Worm (Caenorhabditis elegans) whole organism, L2 larva: Measurements from ENCODE around the gene frpr-15.

Source experiments
- C34F6.9 ChIP-seq: fragments of 150-350 bp; optimal IDR thresholded peaks from 2 replicates; lab custom pipeline; 2014; ENCODE audit warnings: missing biosample characterization, missing genetic modification characterization
- F13H6.1 ChIP-seq: sonication (generic microtip); optimal IDR thresholded peaks from 2 replicates; lab custom pipeline; 2016; ENCODE audit warnings: missing genetic modification characterization, missing compliant biosample characterization
- R02D3.7 ChIP-seq: fragments of 150-350 bp; optimal IDR thresholded peaks from 2 replicates; lab custom pipeline; 2014; ENCODE audit warnings: missing biosample characterization, missing genetic modification characterization
- Y55F3AM.14 ChIP-seq: fragments of 200-800 bp; sonication (Bioruptor generic); optimal IDR thresholded peaks from 2 replicates; lab custom pipeline; 2018; ENCODE audit warnings: mild to moderate bottlenecking, missing genetic modification characterization, missing compliant biosample characterization
- ZK546.5 ChIP-seq: sonication (generic microtip); optimal IDR thresholded peaks from 2 replicates; lab custom pipeline; 2017; ENCODE audit warnings: missing biosample characterization, missing genetic modification characterization
- alr-1 ChIP-seq: fragments of 150-350 bp; optimal IDR thresholded peaks from 2 replicates; lab custom pipeline; 2014; ENCODE audit warnings: missing biosample characterization, missing genetic modification characterization
- aly-2 ChIP-seq: fragments of 150-350 bp; optimal IDR thresholded peaks from 2 replicates; lab custom pipeline; 2014; ENCODE audit warnings: missing biosample characterization, missing genetic modification characterization
- ama-1 ChIP-seq: fragments of 150-350 bp; optimal IDR thresholded peaks from 2 replicates; lab custom pipeline; 2018; ENCODE audit warnings: inconsistent platforms
- blmp-1 ChIP-seq: sonication (generic microtip); optimal IDR thresholded peaks from 2 replicates; lab custom pipeline; 2017; ENCODE audit warnings: missing genetic modification characterization, mild to moderate bottlenecking, missing compliant biosample characterization, antibody characterized with exemption, moderate library complexity; ENCODE audit not compliant: insufficient read depth
- ceh-16 ChIP-seq: fragments of 150-350 bp; optimal IDR thresholded peaks from 2 replicates; lab custom pipeline; 2014; ENCODE audit warnings: missing biosample characterization, missing genetic modification characterization
- ceh-82 ChIP-seq: fragments of 150-350 bp; optimal IDR thresholded peaks from 2 replicates; lab custom pipeline; 2014; ENCODE audit warnings: missing biosample characterization, missing genetic modification characterization
- crh-2 ChIP-seq: sonication (generic microtip); optimal IDR thresholded peaks from 2 replicates; lab custom pipeline; 2017; ENCODE audit warnings: missing biosample characterization, missing genetic modification characterization
- dmd-4 ChIP-seq: sonication (generic microtip); optimal IDR thresholded peaks from 2 replicates; lab custom pipeline; 2017; ENCODE audit warnings: missing biosample characterization, missing genetic modification characterization
- egl-27 ChIP-seq: sonication (generic microtip); optimal IDR thresholded peaks from 3 replicates; lab custom pipeline; 2017; ENCODE audit warnings: missing biosample characterization, missing genetic modification reagents, missing genetic modification characterization
- elt-1 ChIP-seq: fragments of 150-350 bp; optimal IDR thresholded peaks from 2 replicates; lab custom pipeline; 2014; ENCODE audit warnings: missing biosample characterization, missing genetic modification characterization
- elt-3 ChIP-seq: sonication (generic microtip); optimal IDR thresholded peaks from 2 replicates; lab custom pipeline; 2017; ENCODE audit warnings: missing biosample characterization, missing genetic modification characterization
- fos-1 ChIP-seq: fragments of 150-350 bp; optimal IDR thresholded peaks from 2 replicates; lab custom pipeline; 2014; ENCODE audit warnings: missing biosample characterization, missing genetic modification characterization
- gmeb-1 ChIP-seq: fragments of 150-350 bp; optimal IDR thresholded peaks from 2 replicates; lab custom pipeline; 2014; ENCODE audit warnings: missing biosample characterization, missing genetic modification characterization
- lin-11 ChIP-seq: fragments of 150-350 bp; sonication (generic microtip); optimal IDR thresholded peaks from 2 replicates; lab custom pipeline; 2014; ENCODE audit warnings: missing biosample characterization, missing genetic modification characterization, inconsistent platforms, mixed read lengths
- lin-13 ChIP-seq: fragments of 150-350 bp; optimal IDR thresholded peaks from 2 replicates; lab custom pipeline; 2014; ENCODE audit warnings: missing biosample characterization, missing genetic modification reagents, missing genetic modification characterization
- lin-39 ChIP-seq: fragments of 150-350 bp; optimal IDR thresholded peaks from 2 replicates; lab custom pipeline; 2014; ENCODE audit warnings: missing biosample characterization, missing genetic modification reagents, missing genetic modification characterization
- lsy-2 ChIP-seq, 2 experiments: fragments of 150-350 bp in 1 of 2; sonication (generic microtip) in 1 of 2; optimal IDR thresholded peaks; 2 replicates each; lab custom pipeline; 2014 to 2017; ENCODE audit warnings: missing biosample characterization in 2 of 2, missing genetic modification characterization in 2 of 2
- mab-5 ChIP-seq: fragments of 150-350 bp; optimal IDR thresholded peaks from 2 replicates; lab custom pipeline; 2014; ENCODE audit warnings: missing biosample characterization, missing genetic modification characterization
- mbf-1 ChIP-seq: sonication (generic microtip); optimal IDR thresholded peaks from 2 replicates; lab custom pipeline; 2017; ENCODE audit warnings: missing biosample characterization, missing genetic modification characterization
- mdl-1 ChIP-seq, 2 experiments: fragments of 150-350 bp in 1 of 2; sonication (generic microtip) in 1 of 2; optimal IDR thresholded peaks; 2 replicates each; lab custom pipeline; 2017; ENCODE audit warnings: missing biosample characterization in 2 of 2, missing genetic modification characterization in 2 of 2
- nhr-10 ChIP-seq: sonication (generic microtip); optimal IDR thresholded peaks from 2 replicates; lab custom pipeline; 2017; ENCODE audit warnings: missing biosample characterization, missing genetic modification characterization
- nhr-11 ChIP-seq: fragments of 150-350 bp; optimal IDR thresholded peaks from 2 replicates; lab custom pipeline; 2014; ENCODE audit warnings: missing biosample characterization, missing genetic modification characterization
- nhr-12 ChIP-seq: fragments of 150-350 bp; optimal IDR thresholded peaks from 2 replicates; lab custom pipeline; 2014; ENCODE audit warnings: missing biosample characterization, missing genetic modification characterization
- nhr-129 ChIP-seq: fragments of 150-350 bp; optimal IDR thresholded peaks from 2 replicates; lab custom pipeline; 2014; ENCODE audit warnings: missing biosample characterization, missing genetic modification characterization
- nhr-21 ChIP-seq: fragments of 150-350 bp; optimal IDR thresholded peaks from 2 replicates; lab custom pipeline; 2014; ENCODE audit warnings: missing biosample characterization, missing genetic modification characterization
- nhr-23 ChIP-seq: fragments of 150-350 bp; optimal IDR thresholded peaks from 2 replicates; lab custom pipeline; 2014; ENCODE audit warnings: missing biosample characterization, missing genetic modification reagents, missing genetic modification characterization
- nhr-237 ChIP-seq: fragments of 150-350 bp; optimal IDR thresholded peaks from 2 replicates; lab custom pipeline; 2014; ENCODE audit warnings: missing biosample characterization, missing genetic modification characterization
- nhr-25 ChIP-seq: fragments of 150-350 bp; sonication (generic microtip); optimal IDR thresholded peaks from 3 replicates; lab custom pipeline; 2014; ENCODE audit warnings: missing biosample characterization, missing genetic modification characterization
- nhr-6 ChIP-seq: fragments of 150-350 bp; optimal IDR thresholded peaks from 2 replicates; lab custom pipeline; 2014; ENCODE audit warnings: missing biosample characterization, missing genetic modification characterization
- nhr-77 ChIP-seq: fragments of 150-350 bp; optimal IDR thresholded peaks from 2 replicates; lab custom pipeline; 2014; ENCODE audit warnings: missing biosample characterization, missing genetic modification characterization
- peb-1 ChIP-seq: fragments of 150-350 bp; optimal IDR thresholded peaks from 2 replicates; lab custom pipeline; 2014; ENCODE audit warnings: missing biosample characterization, missing genetic modification characterization
- sem-4 ChIP-seq: fragments of 150-350 bp; optimal IDR thresholded peaks from 2 replicates; lab custom pipeline; 2014; ENCODE audit warnings: missing biosample characterization, missing genetic modification reagents, missing genetic modification characterization
- skn-1 ChIP-seq: sonication (generic microtip); optimal IDR thresholded peaks from 2 replicates; lab custom pipeline; 2017; ENCODE audit warnings: missing biosample characterization, missing genetic modification characterization
- sma-3 ChIP-seq: sonication (generic microtip); optimal IDR thresholded peaks from 2 replicates; lab custom pipeline; 2016; ENCODE audit warnings: missing genetic modification reagents, missing genetic modification characterization, missing compliant biosample characterization
- sma-9 ChIP-seq, 2 experiments: fragments of 150-350 bp in 1 of 2; sonication (generic microtip) in 1 of 2; optimal IDR thresholded peaks; 2 replicates each; lab custom pipeline; 2014 to 2016; ENCODE audit warnings: missing genetic modification characterization in 2 of 2, mild to moderate bottlenecking in 1 of 2, missing biosample characterization in 1 of 2, missing compliant biosample characterization in 1 of 2, missing genetic modification reagents in 1 of 2, moderate library complexity in 1 of 2
- snpc-4 ChIP-seq: fragments of 150-350 bp; optimal IDR thresholded peaks from 2 replicates; lab custom pipeline; 2014; ENCODE audit warnings: missing biosample characterization, missing genetic modification characterization
- unc-39 ChIP-seq: fragments of 150-350 bp; optimal IDR thresholded peaks from 2 replicates; lab custom pipeline; 2014; ENCODE audit warnings: missing biosample characterization, missing genetic modification characterization
- unc-55 ChIP-seq: fragments of 150-350 bp; sonication (generic microtip); optimal IDR thresholded peaks from 3 replicates; lab custom pipeline; 2014; ENCODE audit warnings: missing biosample characterization, missing genetic modification reagents, missing genetic modification characterization
- unc-62 ChIP-seq: fragments of 150-350 bp; optimal IDR thresholded peaks from 2 replicates; lab custom pipeline; 2014; ENCODE audit warnings: missing biosample characterization, missing genetic modification reagents, missing genetic modification characterization
- zag-1 ChIP-seq: fragments of 150-350 bp; optimal IDR thresholded peaks from 2 replicates; lab custom pipeline; 2014; ENCODE audit warnings: missing biosample characterization, missing genetic modification characterization
- ztf-1 ChIP-seq: fragments of 200-800 bp; sonication (Bioruptor generic); conservative IDR thresholded peaks from 2 replicates; pipeline ENCODE4 v1.3.6; 2022; ENCODE audit warnings: missing genetic modification characterization, missing compliant biosample characterization
- ztf-11 ChIP-seq: sonication (generic microtip); optimal IDR thresholded peaks from 2 replicates; lab custom pipeline; 2017; ENCODE audit warnings: missing biosample characterization, missing genetic modification characterization
- ztf-4 ChIP-seq: fragments of 150-350 bp; optimal IDR thresholded peaks from 2 replicates; lab custom pipeline; 2014; ENCODE audit warnings: missing biosample characterization, missing genetic modification characterization

The frpr-15 gene

ce11 chrV:12727104-12727637 is 47.3 kb downstream of the frpr-15 start, which contains the start of gene R11D1.13:
TSS of gene R11D1.13 (plus strand) at chrV:12727154.
- no peak for TF ChIP-seq alr-1
- no peak for TF ChIP-seq ama-1 (lab: Kevin White, UChicago)
- no peak for TF ChIP-seq elt-3 (tag; lab: Kevin White, UChicago)
- no peak for TF ChIP-seq snpc-4 (tag; lab: Kevin White, UChicago)
- TF ChIP-seq sem-4, result no peak
- no peak for TF ChIP-seq gmeb-1 (tag; lab: Kevin White, UChicago)
- TF ChIP-seq F13H6.1 (tag; lab: Kevin White, UChicago), result no peak
- TF ChIP-seq sma-3, result no peak
- no peak for TF ChIP-seq mab-5
- no peak for TF ChIP-seq Y55F3AM.14 (GFP tag; lab: Kevin White, UChicago)
- TF ChIP-seq, all 48 proteins: peak for 0

ce11 chrV:12728062-12728665 is 48.3 kb downstream of the frpr-15 start, which contains the start of the genes rpl-28 and mrpl-49:
TSS of gene rpl-28 (minus strand) at chrV:12728112.
TSS of gene mrpl-49 (plus strand) at chrV:12728631.
- TF ChIP-seq mbf-1 (tag; lab: Kevin White, UChicago) (no peak), lin-13 (GFP tag; lab: Kevin White, UChicago) (peak; percentile 89), ztf-11 (tag; lab: Kevin White, UChicago) (no peak), alr-1 (no peak), unc-39 (tag; lab: Kevin White, UChicago) (no peak), ceh-16 (tag; lab: Kevin White, UChicago) (peak; percentile 40), fos-1 (peak; percentile 86), ztf-1 (GFP tag; lab: Robert Waterston, UW) (no peak), R02D3.7 (tag; lab: Kevin White, UChicago) (peak; percentile 82), ZK546.5 (tag; lab: Kevin White, UChicago) (no peak), peb-1 (no peak), nhr-23 (tag; lab: Kevin White, UChicago) (no peak), lsy-2 (tag; optimal IDR thresholded peaks at IDR 0.05; lab: Kevin White, UChicago) (peak; percentile 64 to 93), nhr-237 (tag; lab: Kevin White, UChicago) (no peak), lin-39 (tag; lab: Kevin White, UChicago) (no peak), elt-1 (tag; lab: Kevin White, UChicago) (no peak), ama-1 (lab: Kevin White, UChicago) (peak; percentile 50), nhr-25 (tag; lab: Kevin White, UChicago) (no peak), aly-2 (tag; lab: Kevin White, UChicago) (no peak), nhr-77 (tag; lab: Kevin White, UChicago) (no peak), egl-27 (peak; percentile 47), unc-62 (no peak), zag-1 (tag; lab: Kevin White, UChicago) (peak; percentile 36), dmd-4 (no peak), elt-3 (tag; lab: Kevin White, UChicago) (no peak), skn-1 (tag; lab: Kevin White, UChicago) (peak; percentile 49), sem-4 (peak; percentile 78), F13H6.1 (tag; lab: Kevin White, UChicago) (peak; percentile 72), nhr-12 (tag; lab: Kevin White, UChicago) (no peak), ceh-82 (peak; percentile 2), Y55F3AM.14 (GFP tag; lab: Kevin White, UChicago) (no peak), sma-3 (peak; percentile 80), nhr-10 (tag; lab: Kevin White, UChicago) (no peak), mdl-1 (tag; optimal IDR thresholded peaks at IDR 0.05; lab: Kevin White, UChicago) (peak in 1 of 2 experiments; percentile 27), lin-11 (tag; lab: Kevin White, UChicago) (peak; percentile 85), crh-2 (tag; lab: Kevin White, UChicago) (peak; percentile 91), nhr-129 (peak; percentile 89), blmp-1 (peak; percentile 74), nhr-6 (tag; lab: Kevin White, UChicago) (no peak), C34F6.9 (tag; lab: Kevin White, UChicago) (peak; percentile 96), snpc-4 (tag; lab: Kevin White, UChicago) (peak; percentile 83), mab-5 (peak; percentile 82), unc-55 (GFP tag; lab: Kevin White, UChicago) (peak; percentile 98), gmeb-1 (tag; lab: Kevin White, UChicago) (peak; percentile 85), nhr-21 (tag; lab: Kevin White, UChicago) (peak; percentile 75), nhr-11 (tag; lab: Kevin White, UChicago) (no peak), ztf-4 (tag; lab: Kevin White, UChicago) (peak; percentile 70), sma-9 (GFP tag; optimal IDR thresholded peaks at IDR 0.05; lab: Kevin White, UChicago) (peak; percentile 85), sma-9 (tag; optimal IDR thresholded peaks at IDR 0.05; lab: Kevin White, UChicago) (no peak)
